Fruit fly (Drosophila melanogaster) whole organism, wandering third instar larva: Measurements from ENCODE around the gene NijA.

Experiments used
- Hr78 ChIP-seq: fragments of >200 bp; optimal IDR thresholded peaks from 2 replicates; lab custom pipeline; 2017; ENCODE audit warnings: missing biosample characterization, missing genetic modification characterization
- N ChIP-seq: fragments of >200 bp; optimal IDR thresholded peaks from 2 replicates; lab custom pipeline; 2018; ENCODE audit warnings: missing biosample characterization, missing external identifiers, missing genetic modification characterization

DNA sequence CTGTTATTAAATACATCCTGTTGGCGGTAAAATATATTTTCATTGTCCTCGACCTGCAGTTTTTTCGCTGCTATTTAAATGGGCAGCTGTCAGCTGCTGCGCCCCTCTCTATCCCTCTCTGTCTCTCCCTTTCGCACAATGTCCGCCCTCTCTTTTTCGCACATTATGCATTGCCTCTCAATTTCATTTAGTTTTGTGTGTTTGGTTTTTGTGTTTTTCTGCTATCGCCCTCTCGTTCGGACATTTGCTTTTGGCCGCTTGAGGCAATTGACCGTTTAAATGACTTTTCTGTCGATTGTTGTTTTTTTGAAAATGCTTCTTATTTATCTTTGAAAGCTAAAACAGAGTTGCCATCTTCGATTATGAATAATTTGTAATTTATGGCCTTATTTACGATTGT is 21.7 kb downstream of the NijA start:
- TF ChIP-seq Hr78 (GFP tag; lab: Kevin White, UChicago) (no peak), N (GFP tag; lab: Kevin White, UChicago) (no peak)
